Worm (Caenorhabditis elegans) whole organism, L2 larva: ENCODE data around the gene dep-1.

Experiments used
- C34F6.9 ChIP-seq: fragments of 150-350 bp; optimal IDR thresholded peaks from 2 replicates; lab custom pipeline; 2014; ENCODE audit warnings: missing biosample characterization, missing genetic modification characterization
- F13H6.1 ChIP-seq: sonication (generic microtip); optimal IDR thresholded peaks from 2 replicates; lab custom pipeline; 2016; ENCODE audit warnings: missing genetic modification characterization, missing compliant biosample characterization
- R02D3.7 ChIP-seq: fragments of 150-350 bp; optimal IDR thresholded peaks from 2 replicates; lab custom pipeline; 2014; ENCODE audit warnings: missing biosample characterization, missing genetic modification characterization
- Y55F3AM.14 ChIP-seq: fragments of 200-800 bp; sonication (Bioruptor generic); optimal IDR thresholded peaks from 2 replicates; lab custom pipeline; 2018; ENCODE audit warnings: mild to moderate bottlenecking, missing genetic modification characterization, missing compliant biosample characterization
- aly-2 ChIP-seq: fragments of 150-350 bp; optimal IDR thresholded peaks from 2 replicates; lab custom pipeline; 2014; ENCODE audit warnings: missing biosample characterization, missing genetic modification characterization
- ama-1 ChIP-seq: fragments of 150-350 bp; optimal IDR thresholded peaks from 2 replicates; lab custom pipeline; 2018; ENCODE audit warnings: inconsistent platforms
- blmp-1 ChIP-seq: sonication (generic microtip); optimal IDR thresholded peaks from 2 replicates; lab custom pipeline; 2017; ENCODE audit warnings: missing genetic modification characterization, mild to moderate bottlenecking, missing compliant biosample characterization, antibody characterized with exemption, moderate library complexity; ENCODE audit not compliant: insufficient read depth
- ceh-16 ChIP-seq: fragments of 150-350 bp; optimal IDR thresholded peaks from 2 replicates; lab custom pipeline; 2014; ENCODE audit warnings: missing biosample characterization, missing genetic modification characterization
- crh-2 ChIP-seq: sonication (generic microtip); optimal IDR thresholded peaks from 2 replicates; lab custom pipeline; 2017; ENCODE audit warnings: missing biosample characterization, missing genetic modification characterization
- elt-1 ChIP-seq: fragments of 150-350 bp; optimal IDR thresholded peaks from 2 replicates; lab custom pipeline; 2014; ENCODE audit warnings: missing biosample characterization, missing genetic modification characterization
- elt-3 ChIP-seq: sonication (generic microtip); optimal IDR thresholded peaks from 2 replicates; lab custom pipeline; 2017; ENCODE audit warnings: missing biosample characterization, missing genetic modification characterization
- fos-1 ChIP-seq: fragments of 150-350 bp; optimal IDR thresholded peaks from 2 replicates; lab custom pipeline; 2014; ENCODE audit warnings: missing biosample characterization, missing genetic modification characterization
- lin-11 ChIP-seq: fragments of 150-350 bp; sonication (generic microtip); optimal IDR thresholded peaks from 2 replicates; lab custom pipeline; 2014; ENCODE audit warnings: missing biosample characterization, missing genetic modification characterization, inconsistent platforms, mixed read lengths
- lsy-2 ChIP-seq, 2 experiments: fragments of 150-350 bp in 1 of 2; sonication (generic microtip) in 1 of 2; optimal IDR thresholded peaks; 2 replicates each; lab custom pipeline; 2014 to 2017; ENCODE audit warnings: missing biosample characterization in 2 of 2, missing genetic modification characterization in 2 of 2
- mab-5 ChIP-seq: fragments of 150-350 bp; optimal IDR thresholded peaks from 2 replicates; lab custom pipeline; 2014; ENCODE audit warnings: missing biosample characterization, missing genetic modification characterization
- mbf-1 ChIP-seq: sonication (generic microtip); optimal IDR thresholded peaks from 2 replicates; lab custom pipeline; 2017; ENCODE audit warnings: missing biosample characterization, missing genetic modification characterization
- nhr-10 ChIP-seq: sonication (generic microtip); optimal IDR thresholded peaks from 2 replicates; lab custom pipeline; 2017; ENCODE audit warnings: missing biosample characterization, missing genetic modification characterization
- nhr-12 ChIP-seq: fragments of 150-350 bp; optimal IDR thresholded peaks from 2 replicates; lab custom pipeline; 2014; ENCODE audit warnings: missing biosample characterization, missing genetic modification characterization
- nhr-129 ChIP-seq: fragments of 150-350 bp; optimal IDR thresholded peaks from 2 replicates; lab custom pipeline; 2014; ENCODE audit warnings: missing biosample characterization, missing genetic modification characterization
- nhr-21 ChIP-seq: fragments of 150-350 bp; optimal IDR thresholded peaks from 2 replicates; lab custom pipeline; 2014; ENCODE audit warnings: missing biosample characterization, missing genetic modification characterization
- nhr-23 ChIP-seq: fragments of 150-350 bp; optimal IDR thresholded peaks from 2 replicates; lab custom pipeline; 2014; ENCODE audit warnings: missing biosample characterization, missing genetic modification reagents, missing genetic modification characterization
- nhr-237 ChIP-seq: fragments of 150-350 bp; optimal IDR thresholded peaks from 2 replicates; lab custom pipeline; 2014; ENCODE audit warnings: missing biosample characterization, missing genetic modification characterization
- nhr-25 ChIP-seq: fragments of 150-350 bp; sonication (generic microtip); optimal IDR thresholded peaks from 3 replicates; lab custom pipeline; 2014; ENCODE audit warnings: missing biosample characterization, missing genetic modification characterization
- nhr-77 ChIP-seq: fragments of 150-350 bp; optimal IDR thresholded peaks from 2 replicates; lab custom pipeline; 2014; ENCODE audit warnings: missing biosample characterization, missing genetic modification characterization
- peb-1 ChIP-seq: fragments of 150-350 bp; optimal IDR thresholded peaks from 2 replicates; lab custom pipeline; 2014; ENCODE audit warnings: missing biosample characterization, missing genetic modification characterization
- sem-4 ChIP-seq: fragments of 150-350 bp; optimal IDR thresholded peaks from 2 replicates; lab custom pipeline; 2014; ENCODE audit warnings: missing biosample characterization, missing genetic modification reagents, missing genetic modification characterization
- skn-1 ChIP-seq: sonication (generic microtip); optimal IDR thresholded peaks from 2 replicates; lab custom pipeline; 2017; ENCODE audit warnings: missing biosample characterization, missing genetic modification characterization
- sma-3 ChIP-seq: sonication (generic microtip); optimal IDR thresholded peaks from 2 replicates; lab custom pipeline; 2016; ENCODE audit warnings: missing genetic modification reagents, missing genetic modification characterization, missing compliant biosample characterization
- sma-9 ChIP-seq, 2 experiments: fragments of 150-350 bp in 1 of 2; sonication (generic microtip) in 1 of 2; optimal IDR thresholded peaks; 2 replicates each; lab custom pipeline; 2014 to 2016; ENCODE audit warnings: missing genetic modification characterization in 2 of 2, mild to moderate bottlenecking in 1 of 2, missing biosample characterization in 1 of 2, missing compliant biosample characterization in 1 of 2, missing genetic modification reagents in 1 of 2, moderate library complexity in 1 of 2
- snpc-4 ChIP-seq: fragments of 150-350 bp; optimal IDR thresholded peaks from 2 replicates; lab custom pipeline; 2014; ENCODE audit warnings: missing biosample characterization, missing genetic modification characterization
- unc-39 ChIP-seq: fragments of 150-350 bp; optimal IDR thresholded peaks from 2 replicates; lab custom pipeline; 2014; ENCODE audit warnings: missing biosample characterization, missing genetic modification characterization
- unc-55 ChIP-seq: fragments of 150-350 bp; sonication (generic microtip); optimal IDR thresholded peaks from 3 replicates; lab custom pipeline; 2014; ENCODE audit warnings: missing biosample characterization, missing genetic modification reagents, missing genetic modification characterization
- zag-1 ChIP-seq: fragments of 150-350 bp; optimal IDR thresholded peaks from 2 replicates; lab custom pipeline; 2014; ENCODE audit warnings: missing biosample characterization, missing genetic modification characterization
- ztf-11 ChIP-seq: sonication (generic microtip); optimal IDR thresholded peaks from 2 replicates; lab custom pipeline; 2017; ENCODE audit warnings: missing biosample characterization, missing genetic modification characterization
- ztf-4 ChIP-seq: fragments of 150-350 bp; optimal IDR thresholded peaks from 2 replicates; lab custom pipeline; 2014; ENCODE audit warnings: missing biosample characterization, missing genetic modification characterization

Gene dep-1

ce11 chrII:8962206-8962605, 57.4 kb downstream of the dep-1 start (continued):
- TF ChIP-seq mbf-1 (tag; lab: Kevin White, UChicago) (no peak), nhr-10 (no peak), ztf-4 (tag; lab: Kevin White, UChicago) (no peak), nhr-129 (tag; lab: Kevin White, UChicago) (peak; percentile 8), aly-2 (tag; lab: Kevin White, UChicago) (no peak), mab-5 (tag; lab: Kevin White, UChicago) (peak; percentile 7), skn-1 (tag; lab: Kevin White, UChicago) (no peak), crh-2 (peak; percentile 23), C34F6.9 (tag; lab: Kevin White, UChicago) (peak; percentile 37), sem-4 (tag; lab: Kevin White, UChicago) (peak; percentile 7), R02D3.7 (tag; lab: Kevin White, UChicago) (no peak), unc-55 (GFP tag; lab: Kevin White, UChicago) (no peak), lin-11 (tag; lab: Kevin White, UChicago) (no peak), snpc-4 (no peak), nhr-21 (tag; lab: Kevin White, UChicago) (no peak), lsy-2 (tag; optimal IDR thresholded peaks at IDR 0.05; lab: Kevin White, UChicago) (peak in 1 of 2 experiments; percentile 25), nhr-77 (tag; lab: Kevin White, UChicago) (no peak)
- TF ChIP-seq, all 48 proteins: peak for 9

DNA sequence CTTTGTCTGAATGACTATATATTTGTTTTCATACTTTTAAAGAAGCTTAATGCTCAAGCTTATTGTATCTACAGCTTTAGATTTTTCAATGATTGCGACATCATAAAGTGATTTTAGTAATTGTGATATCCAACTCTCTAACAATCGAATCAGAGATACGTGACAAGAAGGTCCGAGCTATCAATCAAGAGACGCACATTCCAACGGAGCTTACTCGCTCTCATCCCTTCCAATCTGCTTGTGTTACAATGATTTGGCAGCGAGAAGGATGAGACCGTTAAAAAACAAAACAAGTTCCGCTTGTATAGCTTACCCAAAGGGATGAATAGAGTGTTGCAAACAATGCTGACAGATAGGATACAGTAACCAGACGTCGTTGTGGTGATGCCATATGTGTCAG, 58.1 kb downstream of the dep-1 start:
- no peak for TF ChIP-seq Y55F3AM.14 (GFP tag; lab: Kevin White, UChicago)
- no peak for TF ChIP-seq fos-1
- peak; percentile 73 for TF ChIP-seq nhr-129 (tag; lab: Kevin White, UChicago)
- TF ChIP-seq ama-1 = peak; percentile 9
- no peak for TF ChIP-seq aly-2 (tag; lab: Kevin White, UChicago)
- no peak for TF ChIP-seq sem-4 (tag; lab: Kevin White, UChicago)
- no peak for TF ChIP-seq F13H6.1 (tag; lab: Kevin White, UChicago)
- no peak for TF ChIP-seq elt-3 (tag; lab: Kevin White, UChicago)
- peak; percentile 12 for TF ChIP-seq sma-9 (GFP tag; optimal IDR thresholded peaks at IDR 0.05; lab: Kevin White, UChicago)
- TF ChIP-seq sma-9 (tag; optimal IDR thresholded peaks at IDR 0.05; lab: Kevin White, UChicago) = no peak
- TF ChIP-seq, all 48 proteins: peak for 3

DNA sequence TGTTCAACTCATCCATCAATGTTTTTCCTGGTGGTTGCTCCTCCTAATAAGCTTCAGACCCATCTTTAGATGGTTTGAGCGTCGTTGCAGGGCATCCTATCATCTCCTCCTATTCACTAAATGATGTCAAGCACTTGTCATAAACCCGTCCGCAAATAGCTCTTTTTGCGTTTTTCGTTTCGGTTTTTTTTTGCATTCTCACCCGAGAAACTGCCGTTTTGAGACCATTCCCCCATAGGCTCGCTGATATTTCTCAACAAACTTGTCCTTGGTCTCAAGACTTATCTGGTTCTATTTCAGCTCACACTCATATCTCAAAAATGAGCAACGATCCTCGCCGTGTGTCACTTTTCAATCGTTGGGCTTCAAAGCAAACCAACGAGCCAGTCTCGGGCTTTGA, 59.2 kb downstream of the dep-1 start, which contains the start of gene cal-2:
Gene cal-2 (plus strand): TSS at position 301 of the 400 bp plus-strand sequence.
- TF ChIP-seq nhr-25 (tag; lab: Kevin White, UChicago) = no peak
- TF ChIP-seq unc-39 (tag; lab: Kevin White, UChicago) = no peak
- TF ChIP-seq nhr-77 (tag; lab: Kevin White, UChicago) = no peak
- no peak for TF ChIP-seq lin-11 (tag; lab: Kevin White, UChicago)
- TF ChIP-seq sma-3 (GFP tag; lab: Kevin White, UChicago) = no peak
- no peak for TF ChIP-seq nhr-23 (tag; lab: Kevin White, UChicago)
- no peak for TF ChIP-seq peb-1 (tag; lab: Kevin White, UChicago)
- TF ChIP-seq aly-2 (tag; lab: Kevin White, UChicago) = no peak
- no peak for TF ChIP-seq ztf-11 (tag; lab: Kevin White, UChicago)
- TF ChIP-seq mbf-1 (tag; lab: Kevin White, UChicago) = no peak
- no peak for TF ChIP-seq elt-1 (tag; lab: Kevin White, UChicago)
- TF ChIP-seq nhr-237 (tag; lab: Kevin White, UChicago) = no peak
- TF ChIP-seq nhr-12 = no peak
- TF ChIP-seq blmp-1 (tag; lab: Kevin White, UChicago) = no peak
- no peak for TF ChIP-seq zag-1 (tag; lab: Kevin White, UChicago)
- TF ChIP-seq, all 48 proteins: peak for 0

ce11 chrII:8959081-8959480, 60.5 kb downstream of the dep-1 start:
- TF ChIP-seq snpc-4 (no peak), ceh-16 (no peak), mab-5 (tag; lab: Kevin White, UChicago) (no peak), sma-9 (GFP tag; optimal IDR thresholded peaks at IDR 0.05; lab: Kevin White, UChicago) (peak; percentile 61), sma-9 (tag; optimal IDR thresholded peaks at IDR 0.05; lab: Kevin White, UChicago) (no peak), C34F6.9 (tag; lab: Kevin White, UChicago) (peak; percentile 22), ama-1 (peak; percentile 4), lsy-2 (tag; optimal IDR thresholded peaks at IDR 0.05; lab: Kevin White, UChicago) (peak in 1 of 2 experiments; percentile 20), nhr-129 (tag; lab: Kevin White, UChicago) (peak; percentile 77), F13H6.1 (tag; lab: Kevin White, UChicago) (peak; percentile 65), nhr-23 (tag; lab: Kevin White, UChicago) (no peak)
